Worm (Caenorhabditis elegans): Measurements from ENCODE around the gene hadb-1.

DNA sequence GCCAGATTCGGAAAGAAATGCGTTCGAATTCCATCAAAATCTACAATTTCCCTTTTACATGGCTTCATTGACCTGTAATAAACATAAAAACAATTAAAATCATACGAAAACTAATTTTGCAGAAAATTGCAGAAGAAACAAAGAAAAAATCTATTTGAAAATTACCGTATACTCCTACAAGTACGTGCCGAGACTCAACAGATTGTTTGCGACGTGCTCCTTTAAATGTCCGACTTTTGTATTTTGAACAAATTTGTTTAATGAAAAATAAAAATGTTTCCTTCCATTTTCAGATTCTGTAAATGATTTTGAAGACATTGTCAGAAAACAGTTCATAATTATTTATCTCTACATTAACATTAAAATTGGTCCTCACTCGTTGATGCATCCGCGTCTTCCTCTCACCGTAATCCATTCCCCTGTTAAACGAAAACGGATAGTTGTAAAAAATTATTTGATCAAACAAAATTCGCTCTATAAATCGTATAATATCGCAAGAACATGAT is 13.3 kb downstream of the hadb-1 start, which contains the start of gene pgl-2:
- TF ChIP-seq unc-62 (GFP tag; optimal IDR thresholded peaks at IDR 0.05) (no peak), ztf-11 (tag; optimal IDR thresholded peaks at IDR 0.05) (no peak), mbf-1 (tag; optimal IDR thresholded peaks at IDR 0.05) (no peak), nhr-25 (tag; optimal IDR thresholded peaks at IDR 0.05) (no peak), unc-55 (GFP tag; optimal IDR thresholded peaks at IDR 0.05) (no peak), ceh-82 (tag; optimal IDR thresholded peaks at IDR 0.05) (no peak)
